Fruit fly (Drosophila melanogaster): ENCODE data around the gene CG11899.

DNA sequence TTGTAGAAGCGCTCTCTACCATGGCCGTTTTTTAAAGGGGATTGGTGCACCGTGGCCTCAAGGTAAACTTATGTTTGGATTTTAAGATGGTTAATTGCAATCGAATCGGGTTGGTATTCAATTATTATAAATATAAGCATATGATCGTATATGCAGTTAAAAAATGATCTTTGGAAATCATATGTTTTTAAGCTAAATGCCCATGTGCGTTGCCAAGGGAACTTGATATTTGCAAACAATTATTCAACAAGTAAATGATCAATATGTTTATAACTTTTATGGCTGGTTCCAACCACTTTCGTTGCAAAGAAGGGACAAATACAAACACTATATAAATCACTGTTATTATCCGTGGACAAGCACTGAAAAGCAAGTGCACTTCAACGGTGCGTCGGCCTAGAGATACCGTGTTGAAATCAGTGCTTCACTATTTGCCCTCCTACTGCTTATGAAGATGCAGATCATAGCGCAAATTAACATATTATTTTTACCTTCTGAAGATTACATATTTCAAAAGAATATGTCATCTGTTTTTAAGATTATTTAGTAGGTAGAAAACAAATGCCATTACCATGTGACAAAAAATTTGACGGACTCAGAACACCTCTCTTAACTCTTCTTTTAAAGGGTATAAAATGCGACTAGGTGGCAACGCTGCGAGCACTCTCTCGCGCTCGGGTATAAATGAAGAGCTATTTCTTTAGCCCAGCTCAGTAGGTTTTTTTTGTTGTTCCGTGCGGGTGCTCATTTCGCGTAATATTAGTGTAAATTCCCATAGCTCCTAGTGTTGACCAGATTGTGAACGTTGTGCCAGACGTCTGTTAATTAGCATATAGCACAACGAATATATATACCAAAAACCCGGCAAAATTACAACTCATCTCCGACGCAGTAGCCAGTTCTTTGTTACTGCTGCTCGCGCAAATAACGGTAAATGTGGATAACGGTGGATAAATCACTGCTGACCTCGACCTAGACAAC lies 42.5 kb upstream of the CG11899 start, which contains the start of gene rdog:
- TF ChIP-seq CG8478 (optimal IDR thresholded peaks at IDR 0.05), result no peak
- TF ChIP-seq CTCF (optimal IDR thresholded peaks at IDR 0.05), result no peak
